Worm (Caenorhabditis elegans) whole organism, young adult: ENCODE measurements around the gene C28G1.10.

Experiments
- B0035.1 ChIP-seq: sonication (generic microtip); optimal IDR thresholded peaks from 2 replicates; lab custom pipeline; 2016; ENCODE audit warnings: missing genetic modification characterization, mild to moderate bottlenecking, missing compliant biosample characterization, missing genotype, missing genetic modification reagents
- F55B11.4 ChIP-seq: sonication (generic microtip); optimal IDR thresholded peaks from 2 replicates; lab custom pipeline; 2016; ENCODE audit warnings: missing compliant biosample characterization, missing genetic modification characterization, borderline replicate concordance; ENCODE audit not compliant: insufficient read depth
- Y53G8AR.9 ChIP-seq: fragments of 200-800 bp; sonication (Bioruptor generic); conservative IDR thresholded peaks from 2 replicates; pipeline ENCODE4 v1.3.6; 2022; ENCODE audit warnings: missing genetic modification reagents, missing genetic modification characterization, missing compliant biosample characterization
- aptf-2 ChIP-seq: fragments of 200-800 bp; sonication (Bioruptor generic); conservative IDR thresholded peaks from 2 replicates; pipeline ENCODE4 v1.3.6; 2022; ENCODE audit warnings: missing genetic modification reagents, missing genetic modification characterization, missing compliant biosample characterization
- cebp-1 ChIP-seq, 2 experiments: fragments of 200-800 bp in 1 of 2; sonication (Bioruptor generic) in 1 of 2; sonication (generic microtip) in 1 of 2; IDR thresholded peaks in 1 of 2; optimal IDR thresholded peaks in 1 of 2; 2 replicates each; pipeline versions ENCODE4 v1.3.6 to Lab custom; 2017 to 2022; ENCODE audit warnings: missing compliant biosample characterization in 2 of 2, missing genetic modification characterization in 2 of 2, mild to moderate bottlenecking in 1 of 2, missing genetic modification reagents in 1 of 2, moderate library complexity in 1 of 2
- cebp-2 ChIP-seq: fragments of 200-800 bp; sonication (Bioruptor generic); IDR thresholded peaks from 2 replicates; pipeline ENCODE4 v1.3.6; 2022; ENCODE audit warnings: missing genetic modification characterization, missing compliant biosample characterization
- ceh-27 ChIP-seq: fragments of 200-800 bp; sonication (Bioruptor generic); optimal IDR thresholded peaks from 2 replicates; lab custom pipeline; 2018; ENCODE audit warnings: mild to moderate bottlenecking, missing genetic modification characterization, moderate library complexity, missing compliant biosample characterization
- dox-1 ChIP-seq: fragments of 200-800 bp; sonication (Bioruptor generic); IDR thresholded peaks from 2 replicates; pipeline ENCODE4 v1.3.6; 2022; ENCODE audit warnings: missing genetic modification reagents, missing genetic modification characterization, missing compliant biosample characterization
- gei-17 ChIP-seq: fragments of 200-800 bp; sonication (Bioruptor generic); optimal IDR thresholded peaks from 2 replicates; lab custom pipeline; 2018; ENCODE audit warnings: mild to moderate bottlenecking, missing genetic modification characterization, missing compliant biosample characterization
- hlh-26 ChIP-seq: fragments of 200-800 bp; sonication (Bioruptor generic); conservative IDR thresholded peaks from 2 replicates; pipeline ENCODE4 v1.3.6; 2022; ENCODE audit warnings: missing genetic modification reagents, missing genetic modification characterization, missing compliant biosample characterization
- mxl-1 ChIP-seq: sonication (generic microtip); optimal IDR thresholded peaks from 2 replicates; lab custom pipeline; 2016; ENCODE audit warnings: missing genetic modification characterization, missing compliant biosample characterization
- pha-4 ChIP-seq: fragments of 150-350 bp; sonication (generic microtip); optimal IDR thresholded peaks from 2 replicates; lab custom pipeline; 2014; ENCODE audit warnings: missing biosample characterization, missing genetic modification reagents, missing genetic modification characterization
- rec-8 ChIP-seq, 2 experiments: sonication (generic microtip); optimal IDR thresholded peaks; 2 replicates each; lab custom pipeline; 2016; ENCODE audit warnings: mild to moderate bottlenecking in 2 of 2, missing genetic modification characterization in 2 of 2, missing genetic modification reagents in 2 of 2, missing genotype in 2 of 2, missing biosample characterization in 1 of 2, missing compliant biosample characterization in 1 of 2, moderate library complexity in 1 of 2

The C28G1.10 gene

ce11 chrX:8891393-8891953 is 44.6 kb downstream of the C28G1.10 start:
- no peak for TF ChIP-seq F55B11.4 (tag; lab: Kevin White, UChicago)
- no peak for TF ChIP-seq dox-1 (GFP tag; lab: Robert Waterston, UW)
- TF ChIP-seq ceh-27 (GFP tag; lab: Kevin White, UChicago) = no peak
- TF ChIP-seq rec-8 (tag; optimal IDR thresholded peaks at IDR 0.05; lab: Kevin White, UChicago) = no peak
- no peak for TF ChIP-seq gei-17 (GFP tag; lab: Kevin White, UChicago)
- no peak for TF ChIP-seq pha-4
- TF ChIP-seq B0035.1 (tag; lab: Kevin White, UChicago) = no peak

- no peak for TF ChIP-seq Y53G8AR.9 (GFP tag; lab: Robert Waterston, UW)
- no peak for TF ChIP-seq aptf-2
- TF ChIP-seq cebp-1 (GFP tag; IDR thresholded peaks at IDR 0.05; lab: Robert Waterston, UW) = no peak
- no peak for TF ChIP-seq cebp-1 (tag; optimal IDR thresholded peaks at IDR 0.05; lab: Kevin White, UChicago)
- TF ChIP-seq mxl-1 (tag; lab: Kevin White, UChicago) = no peak
- no peak for TF ChIP-seq hlh-26 (GFP tag; lab: Robert Waterston, UW)
- TF ChIP-seq cebp-2 (GFP tag; lab: Robert Waterston, UW) = no peak
Measured at ce11 chrX:8892808-8893207, 45.9 kb downstream of the C28G1.10 start, which contains the start of gene C13E3.1. TSS of gene C13E3.1 (plus strand) at chrX:8893108.
